Fruit fly (Drosophila melanogaster) whole organism, wandering third instar larva: Measurements from ENCODE around the gene CG3436.

ENCODE experiments used
- GATAd ChIP-seq: sonication (Bioruptor generic); optimal IDR thresholded peaks from 2 replicates; lab custom pipeline; 2016; ENCODE audit warnings: missing biosample characterization, missing genetic modification characterization
- dl ChIP-seq, 2 experiments: fragments of 175-275, 200-275 bp in 1 of 2; fragments of 200-275 bp in 1 of 2; sonication (Bioruptor generic); optimal IDR thresholded peaks; lab custom pipeline; 2018; ENCODE audit warnings: mild to moderate bottlenecking in 2 of 2, missing biosample characterization in 2 of 2, missing genetic modification characterization in 2 of 2, moderate library complexity in 2 of 2; ENCODE audit not compliant: partially characterized antibody in 2 of 2, insufficient read depth in 1 of 2
- lola ChIP-seq: fragments of >200 bp; optimal IDR thresholded peaks from 2 replicates; lab custom pipeline; 2017; ENCODE audit warnings: missing biosample characterization, missing genetic modification characterization
- usp ChIP-seq: fragments of >200 bp; optimal IDR thresholded peaks from 2 replicates; lab custom pipeline; 2017; ENCODE audit warnings: missing biosample characterization, missing genetic modification characterization

dm6 chr2L:165253-165890 is 9.5 kb downstream of the CG3436 start:
- TF ChIP-seq lola (GFP tag; lab: Kevin White, UChicago): no peak
- no peak for TF ChIP-seq usp (GFP tag; lab: Kevin White, UChicago)
- TF ChIP-seq dl (GFP tag; optimal IDR thresholded peaks at IDR 0.05; lab: Kevin White, UChicago; ENCODE audit: insufficient read depth in 1 of 2, partially characterized antibody in 2 of 2): no peak
- TF ChIP-seq GATAd (GFP tag; lab: Kevin White, UChicago): no peak
